Worm (Caenorhabditis elegans) whole organism, L4/young adult: ENCODE data around the gene F01D5.3.
"Not testable (repeated sequence)": the region's sequence is repeated elsewhere in the genome, so short reads cannot be mapped to it uniquely, and the experiment has no call there.

Experiments used
- W03F9.2 ChIP-seq: fragments of 150-350 bp; optimal IDR thresholded peaks from 2 replicates; lab custom pipeline; 2014; ENCODE audit warnings: missing biosample characterization, missing genetic modification characterization
- dao-5 ChIP-seq: sonication (generic microtip); optimal IDR thresholded peaks from 2 replicates; lab custom pipeline; 2016; ENCODE audit warnings: missing genotype, missing genetic modification characterization, moderate library complexity, missing compliant biosample characterization
- him-1 ChIP-seq: sonication (generic microtip); optimal IDR thresholded peaks from 2 replicates; lab custom pipeline; 2016; ENCODE audit warnings: missing genotype, missing genetic modification reagents, missing genetic modification characterization, missing compliant biosample characterization

F01D5.3 gene

DNA sequence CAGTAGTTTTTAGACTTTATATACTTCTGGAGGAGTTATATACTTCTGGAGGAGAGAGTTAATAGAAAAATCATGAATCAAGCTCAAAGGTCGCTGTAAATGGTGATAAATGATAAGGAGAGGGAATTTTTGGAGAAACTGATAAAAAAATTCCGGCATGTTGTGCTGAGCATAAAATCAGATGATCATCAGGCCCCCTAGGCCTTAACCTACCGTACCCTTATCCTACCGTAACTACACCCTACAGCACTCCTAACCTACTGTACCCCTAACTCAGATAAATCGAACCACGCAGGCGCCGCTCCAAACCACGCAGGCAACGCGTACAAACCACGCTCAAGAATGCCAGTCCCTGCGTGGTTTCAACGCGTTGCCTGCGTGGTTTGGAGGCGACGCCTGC is at the start of gene F01D5.3:
TSS of gene F01D5.3 (minus strand) at position 101 of the 400 bp plus-strand sequence.
- TF ChIP-seq W03F9.2, him-1, dao-5 (tag; lab: Kevin White, UChicago): not testable (repeated sequence)

DNA sequence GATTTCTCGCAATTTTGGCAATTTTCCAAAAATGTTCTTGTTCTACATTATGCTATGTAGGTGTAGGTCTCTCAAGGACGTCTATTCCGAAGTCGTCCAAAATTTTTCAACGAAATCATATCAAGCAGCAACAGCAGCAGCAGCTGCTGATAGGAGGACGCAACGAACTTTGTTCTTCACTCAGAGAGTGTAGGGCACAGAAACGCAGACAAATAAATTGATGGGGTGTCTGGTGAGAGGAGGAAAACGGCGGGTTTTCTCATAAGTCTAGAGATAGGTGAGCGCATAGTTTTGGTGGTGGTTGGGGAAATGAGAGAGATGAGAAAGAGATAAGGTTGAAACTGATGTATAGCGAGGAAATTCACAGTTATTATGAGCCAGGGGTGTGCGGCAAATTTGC is 49.2 kb upstream of the F01D5.3 start:
- no peak for TF ChIP-seq dao-5 (tag; lab: Kevin White, UChicago)
- no peak for TF ChIP-seq W03F9.2 (tag; lab: Kevin White, UChicago)
- TF ChIP-seq him-1 (tag; lab: Kevin White, UChicago) = no peak

DNA sequence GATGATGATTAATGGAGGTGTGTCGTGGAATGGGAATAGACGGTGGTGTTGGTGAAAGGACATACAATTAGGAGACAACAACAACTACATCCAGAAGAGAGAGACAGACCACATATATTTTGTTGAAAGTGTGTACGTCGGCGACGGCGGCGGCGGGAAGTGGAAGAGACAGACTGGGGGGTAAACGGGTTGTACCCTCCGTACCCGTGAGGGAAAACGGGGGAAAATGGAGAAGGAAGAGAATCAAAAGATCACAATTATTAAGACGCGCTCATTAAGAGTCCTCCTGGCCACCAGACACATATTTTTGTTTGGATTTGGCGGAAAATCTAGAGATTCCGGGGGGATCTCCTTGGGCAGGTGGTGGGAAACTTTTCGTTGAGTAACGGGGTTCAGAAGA is 46.5 kb upstream of the F01D5.3 start:
- TF ChIP-seq dao-5 (tag; lab: Kevin White, UChicago) (no peak), him-1 (tag; lab: Kevin White, UChicago) (no peak), W03F9.2 (tag; lab: Kevin White, UChicago) (no peak)

DNA sequence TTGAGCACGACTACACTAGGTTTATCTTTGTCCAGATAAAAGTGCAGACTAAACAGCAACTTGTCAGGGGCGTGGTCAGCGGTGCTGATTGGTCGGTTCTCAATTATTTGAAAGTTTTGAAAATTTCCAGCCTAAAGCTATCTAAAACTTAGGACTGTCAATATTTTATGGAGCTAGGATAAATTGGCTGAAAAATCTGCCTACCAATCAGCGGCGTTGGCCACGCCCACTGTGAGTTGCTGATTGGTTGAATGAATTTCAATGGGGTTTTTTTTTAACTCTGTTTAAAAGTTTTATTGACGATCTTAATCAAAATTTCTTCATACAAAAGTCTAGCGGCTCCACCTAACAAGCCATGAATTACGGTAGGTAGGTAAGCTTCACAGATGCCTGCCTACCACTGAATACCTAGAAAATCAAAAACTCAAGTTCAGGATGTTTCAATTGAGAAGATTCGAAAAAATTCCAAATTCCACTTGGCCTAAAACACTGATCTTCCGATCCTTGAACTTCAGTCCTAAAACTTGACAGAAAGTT is 46.1 kb upstream of the F01D5.3 start:
- TF ChIP-seq him-1 (tag; lab: Kevin White, UChicago) = no peak
- TF ChIP-seq W03F9.2 (tag; lab: Kevin White, UChicago) = no peak
- TF ChIP-seq dao-5 (tag; lab: Kevin White, UChicago) = no peak

DNA sequence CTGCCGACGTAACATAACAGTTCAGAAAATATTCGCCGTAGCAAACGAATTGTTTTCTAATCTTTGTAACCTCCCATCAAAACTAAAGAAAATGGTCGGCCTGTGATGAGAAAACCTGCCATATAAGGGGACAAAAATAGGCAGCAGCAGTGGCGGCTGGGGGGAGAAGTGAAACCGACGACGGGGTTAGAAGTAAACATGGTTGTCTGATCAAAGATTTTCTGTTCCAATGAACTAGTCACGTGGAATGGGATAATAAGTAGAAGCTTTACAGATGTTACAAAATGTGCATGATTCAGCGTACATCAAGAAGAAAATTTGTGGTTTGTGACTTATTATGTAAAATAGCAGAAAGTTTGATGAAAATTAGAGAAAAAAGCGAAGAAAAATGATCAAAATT is 45.3 kb upstream of the F01D5.3 start:
- TF ChIP-seq dao-5 (tag; lab: Kevin White, UChicago) (no peak), W03F9.2 (tag; lab: Kevin White, UChicago) (no peak), him-1 (tag; lab: Kevin White, UChicago) (no peak)

- TF ChIP-seq W03F9.2 (tag; lab: Kevin White, UChicago) (peak; percentile 33), him-1 (tag; lab: Kevin White, UChicago) (peak; percentile 83), dao-5 (tag; lab: Kevin White, UChicago) (no peak)
Observed at ce11 chrII:14044199-14044598, 44.3 kb upstream of the F01D5.3 start.

DNA sequence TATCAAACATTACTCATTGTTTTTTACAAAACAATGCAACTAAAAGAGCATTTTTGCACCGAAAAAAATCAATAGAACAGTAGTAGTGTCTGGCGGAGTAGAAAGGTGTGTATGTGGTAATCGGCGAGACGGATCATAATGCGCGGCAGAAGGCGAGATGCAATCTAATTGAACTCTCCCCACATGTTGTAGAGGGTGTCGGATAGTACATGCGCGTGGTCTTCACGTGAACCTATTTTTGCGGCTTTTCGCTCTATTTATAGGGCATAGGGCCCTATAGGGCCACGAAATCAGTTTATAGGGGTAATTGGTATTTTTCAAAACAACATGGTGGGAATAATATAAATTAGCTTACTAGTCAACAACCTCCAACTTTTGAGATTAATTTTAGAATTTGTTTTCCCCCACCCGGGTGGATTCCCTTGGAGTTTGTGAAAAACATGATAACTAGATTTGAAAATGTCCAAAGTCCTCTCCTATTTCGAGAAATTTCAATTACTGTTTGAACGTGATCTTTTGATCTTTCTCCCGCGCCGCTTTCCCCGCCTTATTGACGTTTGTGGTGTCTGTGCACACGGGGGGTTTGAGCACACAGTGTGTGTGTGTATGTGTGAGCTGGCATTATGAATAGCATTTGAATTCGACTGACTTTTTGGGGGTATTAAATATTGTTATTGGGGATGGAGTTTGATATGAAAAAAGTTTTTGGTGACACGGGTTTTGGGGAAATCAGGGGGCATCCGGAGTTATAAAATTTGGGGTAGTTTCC is 43.1 kb upstream of the F01D5.3 start:
- no peak for TF ChIP-seq dao-5 (tag; lab: Kevin White, UChicago)
- TF ChIP-seq him-1 (tag; lab: Kevin White, UChicago) = no peak
- no peak for TF ChIP-seq W03F9.2 (tag; lab: Kevin White, UChicago)

DNA sequence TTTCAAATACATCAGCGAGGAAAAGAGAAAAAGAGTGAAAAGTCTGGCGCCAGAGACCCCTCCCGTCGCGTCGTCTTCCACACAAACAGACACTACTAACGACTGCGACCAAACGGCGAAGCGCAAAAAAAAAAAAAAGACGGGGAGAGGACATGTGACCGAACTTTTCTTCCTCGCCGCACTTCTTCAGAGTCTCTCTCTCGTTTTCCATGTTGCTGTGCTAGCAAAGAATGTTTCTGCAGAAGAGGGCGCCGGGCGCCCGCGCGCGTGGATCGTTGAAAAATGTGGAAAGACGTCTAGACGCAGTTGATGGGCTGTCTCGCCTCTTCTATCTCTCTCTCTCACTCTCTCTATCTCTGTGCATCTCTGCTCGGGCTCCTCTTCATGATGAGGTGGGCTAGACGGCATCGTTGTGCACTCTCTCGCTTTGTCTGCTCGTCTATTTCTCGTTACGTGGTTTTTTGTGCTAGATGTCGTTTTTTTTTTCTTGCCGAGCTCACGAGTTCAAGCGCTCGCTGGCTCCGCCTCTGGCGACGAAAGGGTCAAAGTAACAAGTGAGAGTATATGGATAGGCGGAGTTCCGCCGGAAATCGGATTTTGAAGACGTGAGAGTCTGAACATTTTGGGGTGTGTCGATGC is 40.4 kb upstream of the F01D5.3 start:
- TF ChIP-seq him-1 (tag; lab: Kevin White, UChicago) (peak; percentile 91), W03F9.2 (tag; lab: Kevin White, UChicago) (peak; percentile 39), dao-5 (tag; lab: Kevin White, UChicago) (peak; percentile 19)

DNA sequence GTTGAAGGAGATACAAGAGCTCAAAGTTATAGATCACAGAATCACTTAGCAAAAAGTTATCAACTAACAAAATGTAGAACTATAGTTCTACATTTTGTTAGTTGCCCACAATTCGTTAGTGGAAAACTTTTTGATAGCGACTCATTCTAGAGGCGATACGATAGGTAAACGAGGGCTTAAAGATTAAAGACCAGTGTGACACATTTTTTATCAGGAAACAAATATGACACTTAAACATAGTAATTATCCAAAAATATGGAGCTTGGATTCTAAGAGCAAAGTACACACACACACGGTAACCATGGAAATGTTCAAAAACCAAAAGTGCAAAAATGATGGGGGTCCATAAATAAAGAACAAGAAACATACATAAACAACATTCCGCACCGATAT is 39.9 kb upstream of the F01D5.3 start:
- no peak for TF ChIP-seq dao-5 (tag; lab: Kevin White, UChicago)
- no peak for TF ChIP-seq him-1 (tag; lab: Kevin White, UChicago)
- no peak for TF ChIP-seq W03F9.2 (tag; lab: Kevin White, UChicago)

DNA sequence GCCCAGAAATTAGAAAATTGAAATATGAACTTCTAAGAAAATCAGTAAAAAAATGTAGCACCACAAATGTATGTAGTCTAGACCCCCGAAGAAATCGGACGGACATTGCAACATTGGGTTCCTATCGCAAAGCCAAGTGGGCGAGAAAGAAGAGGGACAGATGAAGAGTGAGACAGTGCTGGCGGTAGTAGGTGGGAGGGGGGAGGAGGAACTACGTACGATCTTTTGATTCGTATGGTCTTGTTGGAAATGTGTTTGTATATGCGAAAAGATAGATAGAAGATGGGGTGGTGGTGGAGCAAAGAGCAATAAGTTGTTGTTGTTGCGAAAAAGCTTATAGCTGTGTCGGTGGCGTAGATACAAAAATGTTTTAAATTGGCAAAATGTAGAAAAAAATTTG is 38.4 kb upstream of the F01D5.3 start:
- TF ChIP-seq W03F9.2 (tag; lab: Kevin White, UChicago) (no peak), dao-5 (tag; lab: Kevin White, UChicago) (no peak), him-1 (tag; lab: Kevin White, UChicago) (no peak)

DNA sequence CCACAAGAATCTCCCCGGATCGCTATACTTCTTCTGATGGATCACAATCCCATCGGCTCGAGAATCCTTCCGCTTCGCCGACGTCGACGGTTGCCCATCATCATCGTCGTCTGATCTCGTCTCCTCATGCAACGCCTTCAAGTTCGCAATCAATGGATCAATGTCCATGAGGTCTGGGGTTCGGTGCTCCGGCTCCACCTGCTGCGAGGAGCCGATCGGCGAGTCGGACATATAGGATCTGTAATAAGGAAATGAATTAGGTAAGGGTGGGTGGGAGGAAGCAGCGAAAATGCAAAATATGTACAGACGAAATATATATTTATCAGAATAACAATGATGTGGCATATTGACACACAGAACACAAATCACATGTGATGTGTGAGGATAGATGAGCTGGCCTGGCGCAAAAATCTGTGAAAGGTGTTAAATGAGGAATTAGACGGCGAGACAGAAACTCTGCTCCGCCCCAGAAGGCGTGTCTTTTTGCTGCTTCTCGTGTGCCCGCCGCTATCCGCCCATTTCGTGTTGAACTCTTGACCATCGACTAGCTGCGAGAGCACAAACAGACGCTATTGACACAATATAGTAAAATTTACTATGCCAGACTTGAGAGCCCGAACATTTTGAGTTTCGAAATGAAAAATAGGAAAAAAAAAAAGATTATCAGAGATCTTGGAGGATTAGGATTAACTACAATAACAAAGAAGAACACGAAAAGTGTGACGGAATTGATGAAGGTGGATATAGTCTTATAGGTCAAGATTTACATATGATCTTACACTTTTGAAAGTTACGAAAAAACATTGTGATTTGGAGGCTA is 37.8 kb upstream of the F01D5.3 start:
- no peak for TF ChIP-seq dao-5 (tag; lab: Kevin White, UChicago)
- no peak for TF ChIP-seq W03F9.2 (tag; lab: Kevin White, UChicago)
- TF ChIP-seq him-1 (tag; lab: Kevin White, UChicago) = no peak

DNA sequence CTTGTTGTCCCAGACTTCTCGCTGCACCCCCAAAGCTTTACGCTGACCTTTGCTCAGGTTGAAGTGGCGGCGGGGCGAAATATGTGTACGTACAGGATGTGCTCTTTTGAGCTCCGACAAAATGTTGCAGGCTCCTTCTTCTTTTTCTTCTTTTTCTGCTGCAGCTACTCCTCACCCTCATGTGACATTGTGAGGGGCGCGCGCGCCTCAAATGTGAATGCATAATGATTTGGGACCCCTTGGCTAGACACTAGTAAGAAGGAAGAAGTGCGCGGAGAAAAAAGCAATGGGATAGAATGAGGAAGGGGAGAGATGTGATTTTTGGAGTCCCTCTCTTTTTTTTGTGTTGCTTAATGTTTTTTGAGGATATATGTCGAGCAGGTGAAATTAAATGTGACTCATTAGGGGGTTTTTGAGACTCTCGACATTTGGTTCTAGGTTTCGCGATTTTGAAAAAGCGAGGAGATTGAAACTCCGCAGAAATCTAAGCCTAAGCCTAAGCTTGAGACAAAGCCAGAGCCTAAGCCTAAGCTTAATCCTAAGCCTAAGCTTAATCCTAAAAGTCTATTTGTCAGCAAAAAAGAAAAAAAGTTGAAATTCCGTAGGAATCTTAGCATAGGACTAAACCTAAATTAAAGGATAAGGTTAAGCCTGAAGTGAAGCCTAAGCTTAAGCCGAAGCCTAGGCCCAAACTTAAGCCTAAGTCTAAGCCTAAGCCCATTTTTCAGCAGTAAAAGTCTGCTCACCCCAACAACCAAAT is 37.0 kb upstream of the F01D5.3 start:
- TF ChIP-seq dao-5 (tag; lab: Kevin White, UChicago) (no peak), W03F9.2 (tag; lab: Kevin White, UChicago) (no peak), him-1 (tag; lab: Kevin White, UChicago) (peak; percentile 55)
